Worm (Caenorhabditis elegans): ENCODE measurements around the gene str-185.

The str-185 gene

ce11 chrIV:4445711-4446290 is 16.0 kb upstream of the str-185 start, which contains the start of the genes wapl-1 and htz-1 (continued):
- peak; percentile 80 for TF ChIP-seq spr-1 (tag; optimal IDR thresholded peaks at IDR 0.05)
- peak; percentile 42; the same call in 1 of the 2 replicates for TF ChIP-seq set-16 (GFP tag; IDR thresholded peaks at IDR 0.05)
- TF ChIP-seq hlh-30 (tag; optimal IDR thresholded peaks at IDR 0.05; ENCODE audit: insufficient read depth) = peak; percentile 93
- peak; percentile 83; the same call in 1 of the 2 replicates for TF ChIP-seq D1046.2 (GFP tag; IDR thresholded peaks at IDR 0.05)
- peak; percentile 85 for TF ChIP-seq egl-43 (GFP tag; IDR thresholded peaks at IDR 0.05)
- peak; percentile 94 for TF ChIP-seq rbr-2 (tag; optimal IDR thresholded peaks at IDR 0.05)
- TF ChIP-seq lim-7 (GFP tag; IDR thresholded peaks at IDR 0.05) = no peak
- peak; percentile 98 to 99 for TF ChIP-seq lsy-2 (tag; optimal IDR thresholded peaks at IDR 0.05)
- TF ChIP-seq nhr-77 (tag; optimal IDR thresholded peaks at IDR 0.05) = peak; percentile 91
- TF ChIP-seq F10B5.3 (tag; optimal IDR thresholded peaks at IDR 0.05) = peak; percentile 67
- TF ChIP-seq pha-4 (GFP tag; IDR thresholded peaks at IDR 0.05) = peak; percentile 88; the same call in 1 of the 2 replicates
- TF ChIP-seq pha-4 (tag; optimal IDR thresholded peaks at IDR 0.05) = peak; percentile 46
- peak; percentile 91 for TF ChIP-seq nhr-102 (tag; optimal IDR thresholded peaks at IDR 0.05)
- peak; percentile 97 for TF ChIP-seq zfp-2 (tag; optimal IDR thresholded peaks at IDR 0.05)
- peak; percentile 88 for TF ChIP-seq nhr-25 (tag; optimal IDR thresholded peaks at IDR 0.05; ENCODE audit: borderline replicate concordance, insufficient read depth)
- 0 out of 2 replicates have a peak, but pooled peaks have one; percentile 34 for TF ChIP-seq Y48G9A.11 (GFP tag; IDR thresholded peaks at IDR 0.05)
- TF ChIP-seq hif-1 (tag; optimal IDR thresholded peaks at IDR 0.05) = peak; percentile 38 to 91
- TF ChIP-seq tra-1 (GFP tag; IDR thresholded peaks at IDR 0.05) = peak; percentile 45; the same call in 1 of the 2 replicates
- TF ChIP-seq hlh-11 (tag; optimal IDR thresholded peaks at IDR 0.05) = peak; percentile 92
- TF ChIP-seq Y5F2A.4 (GFP tag; optimal IDR thresholded peaks at IDR 0.05) = no peak
- no peak for TF ChIP-seq aly-2 (tag; optimal IDR thresholded peaks at IDR 0.05)
- TF ChIP-seq mes-2 (tag; optimal IDR thresholded peaks at IDR 0.05; ENCODE audit: poor library complexity, severe bottlenecking) = peak; percentile 95
- peak; percentile 93 for TF ChIP-seq ceh-20 (GFP tag; IDR thresholded peaks at IDR 0.05)

- TF ChIP-seq lsy-2 (tag; optimal IDR thresholded peaks at IDR 0.05) (no peak), T26A8.4 (GFP tag; IDR thresholded peaks at IDR 0.05) (no peak), mdl-1 (tag; optimal IDR thresholded peaks at IDR 0.05) (no peak), ztf-11 (tag; optimal IDR thresholded peaks at IDR 0.05) (no peak), F44E2.7 (GFP tag; IDR thresholded peaks at IDR 0.05) (no peak), gei-8 (GFP tag; optimal IDR thresholded peaks at IDR 0.05) (no peak), ztf-7 (tag; optimal IDR thresholded peaks at IDR 0.05) (no peak), aly-2 (tag; optimal IDR thresholded peaks at IDR 0.05) (no peak), arid-1 (GFP tag; conservative IDR thresholded peaks at IDR 0.05) (no peak), duxl-1 (tag; optimal IDR thresholded peaks at IDR 0.05; ENCODE audit: poor library complexity) (no peak), set-16 (GFP tag; IDR thresholded peaks at IDR 0.05) (no peak), nhr-41 (GFP tag; IDR thresholded peaks at IDR 0.05) (no peak), zag-1 (tag; optimal IDR thresholded peaks at IDR 0.05) (no peak)
Observed at ce11 chrIV:4441077-4441476, 11.3 kb upstream of the str-185 start, which contains the start of gene fbxb-75. Gene fbxb-75, minus strand, starts transcription at chrIV:4441177.

ce11 chrIV:4439190-4439589 is 9.4 kb upstream of the str-185 start, which contains the start of gene fbxb-74:
Gene fbxb-74, minus strand, starts transcription at chrIV:4439290.
- TF ChIP-seq F26F4.8 (GFP tag; conservative IDR thresholded peaks at IDR 0.05) (no peak), F44E2.7 (GFP tag; IDR thresholded peaks at IDR 0.05) (no peak), zfp-3 (GFP tag; conservative IDR thresholded peaks at IDR 0.05) (no peak), dve-1 (tag; optimal IDR thresholded peaks at IDR 0.05; ENCODE audit: insufficient read depth) (no peak), R02D3.7 (tag; optimal IDR thresholded peaks at IDR 0.05) (no peak), aly-2 (tag; optimal IDR thresholded peaks at IDR 0.05) (no peak), arid-1 (GFP tag; conservative IDR thresholded peaks at IDR 0.05) (no peak), spr-1 (tag; optimal IDR thresholded peaks at IDR 0.05) (no peak), nhr-76 (tag; optimal IDR thresholded peaks at IDR 0.05) (no peak), mep-1 (tag; optimal IDR thresholded peaks at IDR 0.05) (no peak), lsy-2 (tag; optimal IDR thresholded peaks at IDR 0.05) (no peak), mxl-3 (GFP tag; optimal IDR thresholded peaks at IDR 0.05) (no peak), lin-15B (tag; optimal IDR thresholded peaks at IDR 0.05) (no peak), mxl-2 (GFP tag; conservative IDR thresholded peaks at IDR 0.05) (no peak), tag-97 (GFP tag; IDR thresholded peaks at IDR 0.05) (no peak), ceh-28 (tag; optimal IDR thresholded peaks at IDR 0.05) (no peak), nhr-42 (GFP tag; IDR thresholded peaks at IDR 0.05) (no peak), egl-27 (tag; optimal IDR thresholded peaks at IDR 0.05) (no peak), nhr-48 (tag; optimal IDR thresholded peaks at IDR 0.05) (no peak)
